Worm (Caenorhabditis elegans): ENCODE measurements around the gene T06E6.10.

The T06E6.10 gene

DNA sequence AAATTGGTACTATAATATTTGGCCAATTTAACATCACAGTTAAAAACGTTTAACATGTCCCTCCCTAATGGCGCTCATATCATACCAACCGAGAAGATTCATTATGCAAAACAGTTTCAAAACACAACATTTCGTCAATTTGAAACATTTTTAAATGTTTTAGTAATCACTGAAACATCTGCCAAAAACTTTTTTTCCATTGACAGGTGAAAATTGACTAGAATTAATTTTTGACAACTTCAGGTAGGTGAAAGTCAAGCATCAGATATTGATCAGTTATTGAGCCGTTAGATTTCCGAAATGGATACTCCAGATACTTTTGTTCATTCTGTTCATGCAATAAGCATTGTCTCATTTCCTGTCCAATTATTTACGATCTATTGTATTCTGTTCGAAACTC is 11.0 kb upstream of the T06E6.10 start, which contains the start of gene srh-257:
Gene srh-257 (plus strand): TSS at position 301 of the 400 bp plus-strand sequence.
- no peak for TF ChIP-seq zfh-2 (GFP tag; conservative IDR thresholded peaks at IDR 0.05)

DNA sequence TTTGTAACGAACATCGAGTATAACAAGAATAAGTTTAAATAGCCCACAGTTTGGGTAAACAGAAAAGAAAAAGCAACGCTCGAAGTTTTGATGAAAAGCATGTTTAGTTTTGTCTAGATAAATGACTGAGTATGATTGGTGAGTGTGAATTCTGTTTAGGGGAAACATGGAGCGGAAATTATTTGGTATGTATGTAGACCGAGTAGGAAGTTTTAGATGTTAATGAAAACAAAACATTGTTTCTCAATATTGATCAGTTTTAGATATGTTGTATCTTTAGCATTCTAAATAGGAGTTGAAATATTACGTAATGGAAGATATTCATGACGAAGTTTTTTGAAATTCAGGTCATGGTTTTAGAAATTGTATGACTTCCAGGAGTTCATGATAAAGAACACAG is 5.3 kb upstream of the T06E6.10 start, which contains the start of gene srbc-63:
Gene srbc-63 (minus strand): TSS at position 101 of the 400 bp plus-strand sequence.
- TF ChIP-seq Y56A3A.18 (GFP tag; IDR thresholded peaks at IDR 0.05) (no peak), madf-10 (tag; optimal IDR thresholded peaks at IDR 0.05) (no peak), F55B11.4 (tag; optimal IDR thresholded peaks at IDR 0.05; ENCODE audit: borderline replicate concordance, insufficient read depth) (no peak)

DNA sequence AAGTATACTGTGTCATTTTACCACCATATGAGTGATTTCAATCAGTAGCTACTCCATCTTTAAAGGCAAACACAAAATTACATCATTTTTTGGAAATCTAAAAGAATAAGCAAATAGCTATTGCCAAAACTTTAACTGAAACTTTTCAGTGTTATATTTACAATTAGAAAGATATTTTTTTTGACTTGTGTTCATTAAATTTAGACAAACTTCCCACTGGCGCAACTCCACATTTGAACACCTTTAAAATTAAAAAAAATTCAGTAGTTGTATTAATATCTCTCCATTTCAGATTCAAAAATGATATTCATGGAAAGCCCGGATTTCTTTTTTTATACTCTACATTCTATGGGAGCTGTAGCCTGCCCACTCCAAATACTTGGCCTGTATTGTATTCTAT is 4.1 kb upstream of the T06E6.10 start, which contains the start of gene srh-264:
Gene srh-264 (plus strand): TSS at position 301 of the 400 bp plus-strand sequence.
- TF ChIP-seq Y79H2A.3 (GFP tag; conservative IDR thresholded peaks at IDR 0.05) (no peak), let-607 (tag; optimal IDR thresholded peaks at IDR 0.05) (no peak), hsf-1 (GFP tag; IDR thresholded peaks at IDR 0.05) (no peak), dpl-1 (GFP tag; optimal IDR thresholded peaks at IDR 0.05) (no peak), tbx-9 (tag; optimal IDR thresholded peaks at IDR 0.05; ENCODE audit: borderline replicate concordance) (no peak), lir-1 (GFP tag; conservative IDR thresholded peaks at IDR 0.05) (no peak), zfh-2 (GFP tag; conservative IDR thresholded peaks at IDR 0.05) (no peak), chd-7 (tag; optimal IDR thresholded peaks at IDR 0.05) (no peak), lin-26 (GFP tag; IDR thresholded peaks at IDR 0.05) (no peak)

DNA sequence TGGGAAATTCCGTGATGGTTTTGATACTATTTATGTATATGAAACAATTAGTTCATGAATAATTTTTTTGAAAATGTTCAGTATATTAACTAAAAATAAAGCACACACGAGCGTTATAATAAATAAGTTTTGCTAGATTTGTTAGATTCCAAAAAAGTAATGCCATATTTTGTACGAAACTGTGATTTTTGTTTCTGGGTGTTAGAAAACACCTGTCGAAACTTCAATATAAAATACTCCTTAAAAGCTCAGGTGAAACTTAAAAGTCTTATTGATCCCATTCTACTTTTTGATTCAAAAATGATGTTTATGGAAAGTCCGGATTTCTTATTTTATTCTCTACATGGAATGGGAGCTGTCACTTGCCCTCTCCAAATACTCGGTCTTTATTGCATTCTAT is 2.0 kb upstream of the T06E6.10 start, which contains the start of gene srh-265:
Gene srh-265 (plus strand): TSS at position 301 of the 400 bp plus-strand sequence.
- TF ChIP-seq nhr-80 (tag; optimal IDR thresholded peaks at IDR 0.05) (no peak), him-1 (tag; optimal IDR thresholded peaks at IDR 0.05) (no peak), let-607 (tag; optimal IDR thresholded peaks at IDR 0.05) (no peak), tbx-9 (tag; optimal IDR thresholded peaks at IDR 0.05; ENCODE audit: borderline replicate concordance) (no peak), K11D2.4 (GFP tag; IDR thresholded peaks at IDR 0.05) (no peak), ccch-3 (GFP tag; optimal IDR thresholded peaks at IDR 0.05) (no peak), ceh-79 (tag; optimal IDR thresholded peaks at IDR 0.05) (no peak)

DNA sequence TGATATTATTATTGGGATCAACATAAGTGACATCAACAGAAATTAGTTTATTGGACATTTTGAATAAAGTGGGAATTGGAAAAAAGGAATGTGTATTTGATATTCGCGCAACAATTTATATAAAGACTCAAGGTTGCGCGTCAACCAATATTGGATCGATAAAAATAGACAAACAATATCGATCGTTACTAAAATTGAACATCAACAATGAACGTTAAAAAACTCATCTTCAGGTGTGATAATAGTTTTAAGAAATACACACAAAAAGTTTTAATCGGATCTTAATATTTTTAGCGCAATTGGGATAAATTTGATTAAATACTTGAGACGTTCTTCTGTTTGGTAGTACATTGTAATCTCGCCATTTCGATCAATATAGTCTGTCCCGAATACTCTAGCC is 5.7 kb downstream of the T06E6.10 start, which contains the start of gene fbxa-104:
Gene fbxa-104 (minus strand): TSS at position 83 of the 400 bp plus-strand sequence.
- no peak for TF ChIP-seq somi-1 (GFP tag; optimal IDR thresholded peaks at IDR 0.05)
- TF ChIP-seq egl-44 (GFP tag; IDR thresholded peaks at IDR 0.05), result no peak
- no peak for TF ChIP-seq sea-2 (GFP tag; IDR thresholded peaks at IDR 0.05)
- TF ChIP-seq nhr-90 (tag; optimal IDR thresholded peaks at IDR 0.05), result no peak
- no peak for TF ChIP-seq zfh-2 (GFP tag; conservative IDR thresholded peaks at IDR 0.05)
- TF ChIP-seq him-1 (tag; optimal IDR thresholded peaks at IDR 0.05), result no peak
- no peak for TF ChIP-seq Y67H2A.10 (GFP tag; conservative IDR thresholded peaks at IDR 0.05)
- no peak for TF ChIP-seq B0019.2 (GFP tag; conservative IDR thresholded peaks at IDR 0.05)
- no peak for TF ChIP-seq snpc-3.4 (tag; optimal IDR thresholded peaks at IDR 0.05)
- TF ChIP-seq cebp-1 (GFP tag; IDR thresholded peaks at IDR 0.05), result no peak
- TF ChIP-seq cebp-1 (tag; optimal IDR thresholded peaks at IDR 0.05), result no peak
- no peak for TF ChIP-seq aptf-3 (GFP tag; IDR thresholded peaks at IDR 0.05)
- no peak for TF ChIP-seq zim-3 (tag; optimal IDR thresholded peaks at IDR 0.05)
- no peak for TF ChIP-seq let-607 (tag; optimal IDR thresholded peaks at IDR 0.05)

DNA sequence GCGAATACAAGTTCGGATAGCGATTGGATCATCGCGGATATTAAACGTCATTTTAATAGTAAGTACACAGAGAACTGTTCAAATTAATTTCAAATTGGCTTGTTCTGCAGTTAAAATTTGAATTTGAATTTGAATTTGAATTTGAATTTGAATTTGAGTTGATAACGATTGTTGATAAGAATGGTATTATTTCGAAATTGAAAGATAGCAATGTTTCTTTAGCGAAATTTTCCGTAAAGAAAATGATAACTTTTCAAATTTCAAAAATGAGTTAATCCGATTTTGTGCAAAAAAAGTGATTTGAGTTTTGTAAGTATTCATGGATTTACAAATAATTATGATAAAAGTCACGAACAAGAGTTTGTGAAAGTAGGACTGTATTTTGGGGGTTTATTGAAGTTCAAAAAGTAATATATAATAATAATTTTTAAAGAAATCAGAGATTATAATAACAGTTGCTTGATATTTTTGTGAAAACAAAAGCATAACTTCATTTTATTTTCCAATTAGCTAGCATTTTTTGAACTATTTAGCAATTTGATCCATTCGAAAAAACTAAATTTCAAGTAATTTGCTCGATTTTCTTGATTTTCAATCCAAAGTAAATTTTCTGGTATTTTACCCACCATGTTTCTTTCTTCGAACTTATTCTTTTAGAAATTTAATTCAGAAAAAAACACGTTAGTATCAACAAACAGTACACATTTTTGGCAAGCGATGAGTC is 7.6 kb downstream of the T06E6.10 start, which contains the start of gene Y36E3A.2:
Gene Y36E3A.2 (plus strand): TSS at position 674 of the 724 bp plus-strand sequence.
- TF ChIP-seq sptf-2 (GFP tag; optimal IDR thresholded peaks at IDR 0.05) (no peak), nhr-80 (tag; optimal IDR thresholded peaks at IDR 0.05) (peak; percentile 9)

Measured in whole organism, young adult.